Fruit fly (Drosophila melanogaster): Measurements from ENCODE around the gene CG14708.

- TF ChIP-seq CG1620 (GFP tag; optimal IDR thresholded peaks at IDR 0.05), result no peak
- TF ChIP-seq tj (GFP tag; optimal IDR thresholded peaks at IDR 0.05), result no peak
- TF ChIP-seq Mnt (GFP tag; optimal IDR thresholded peaks at IDR 0.05), result no peak
- TF ChIP-seq Crg-1 (GFP tag; optimal IDR thresholded peaks at IDR 0.05), result no peak
- TF ChIP-seq CG12768 (GFP tag; optimal IDR thresholded peaks at IDR 0.05), result no peak
- TF ChIP-seq CG5204 (GFP tag; optimal IDR thresholded peaks at IDR 0.05), result no peak
- no peak for TF ChIP-seq bab1 (GFP tag; optimal IDR thresholded peaks at IDR 0.05)
- no peak for TF ChIP-seq kay (GFP tag; ENCODE audit: borderline replicate concordance)
- no peak for TF ChIP-seq cic (GFP tag; optimal IDR thresholded peaks at IDR 0.05)
Measured at dm6 chr3R:11531893-11532292, 22.1 kb upstream of the CG14708 start.
